Worm (Caenorhabditis elegans) whole organism, L4 larva: Measurements from ENCODE around the gene marc-5.

ENCODE experiments used
- F49E8.2 ChIP-seq: sonication (generic microtip); optimal IDR thresholded peaks from 2 replicates; lab custom pipeline; 2016; ENCODE audit warnings: missing compliant biosample characterization, mild to moderate bottlenecking, missing genetic modification characterization, borderline replicate concordance
- ama-1 ChIP-seq: fragments of 150-350 bp; optimal IDR thresholded peaks from 2 replicates; lab custom pipeline; 2014; ENCODE audit warnings: inconsistent platforms, mixed read lengths
- daf-12 ChIP-seq: fragments of 150-350 bp; optimal IDR thresholded peaks from 2 replicates; lab custom pipeline; 2014; ENCODE audit warnings: missing biosample characterization, missing genetic modification reagents, missing genetic modification characterization
- dmd-9 ChIP-seq: fragments of 200-800 bp; sonication (Bioruptor generic); IDR thresholded peaks from 2 replicates; pipeline ENCODE4 v1.3.6; 2022; ENCODE audit warnings: missing genetic modification reagents, missing genetic modification characterization, missing compliant biosample characterization
- egl-27 ChIP-seq: sonication (generic microtip); optimal IDR thresholded peaks from 3 replicates; lab custom pipeline; 2017; ENCODE audit warnings: missing biosample characterization, missing genetic modification reagents, missing genetic modification characterization
- hlh-11 ChIP-seq: fragments of 200-800 bp; sonication (Bioruptor generic); optimal IDR thresholded peaks from 2 replicates; lab custom pipeline; 2018; ENCODE audit warnings: mild to moderate bottlenecking, missing genetic modification characterization, missing compliant biosample characterization
- hlh-30 ChIP-seq: sonication (generic microtip); optimal IDR thresholded peaks from 2 replicates; lab custom pipeline; 2017; ENCODE audit warnings: antibody characterized with exemption, mild to moderate bottlenecking, missing genetic modification characterization, missing compliant biosample characterization; ENCODE audit not compliant: insufficient read depth
- lin-38 ChIP-seq: fragments of 200-800 bp; sonication (Bioruptor generic); IDR thresholded peaks from 2 replicates; pipeline ENCODE4 v1.3.6; 2022; ENCODE audit warnings: missing genetic modification reagents, missing genetic modification characterization, missing compliant biosample characterization
- madf-9 ChIP-seq: fragments of 200-800 bp; sonication (Bioruptor generic); conservative IDR thresholded peaks from 2 replicates; pipeline ENCODE4 v1.3.6; 2022; ENCODE audit warnings: missing genetic modification reagents, missing genetic modification characterization, missing compliant biosample characterization
- nhr-10 ChIP-seq: fragments of 150-350 bp; optimal IDR thresholded peaks from 2 replicates; lab custom pipeline; 2014; ENCODE audit warnings: missing biosample characterization, missing genetic modification characterization
- nhr-111 ChIP-seq: fragments of 200-800 bp; sonication (Bioruptor generic); optimal IDR thresholded peaks from 2 replicates; lab custom pipeline; 2018; ENCODE audit warnings: mild to moderate bottlenecking, missing genetic modification characterization, missing compliant biosample characterization
- nhr-25 ChIP-seq: sonication (generic microtip); optimal IDR thresholded peaks from 2 replicates; lab custom pipeline; 2017; ENCODE audit warnings: missing genetic modification characterization, mild to moderate bottlenecking, missing compliant biosample characterization, antibody characterized with exemption, moderate library complexity, borderline replicate concordance; ENCODE audit not compliant: insufficient read depth
- snpc-4 ChIP-seq: fragments of 150-350 bp; optimal IDR thresholded peaks from 2 replicates; lab custom pipeline; 2014; ENCODE audit warnings: missing biosample characterization, missing genetic modification characterization

DNA sequence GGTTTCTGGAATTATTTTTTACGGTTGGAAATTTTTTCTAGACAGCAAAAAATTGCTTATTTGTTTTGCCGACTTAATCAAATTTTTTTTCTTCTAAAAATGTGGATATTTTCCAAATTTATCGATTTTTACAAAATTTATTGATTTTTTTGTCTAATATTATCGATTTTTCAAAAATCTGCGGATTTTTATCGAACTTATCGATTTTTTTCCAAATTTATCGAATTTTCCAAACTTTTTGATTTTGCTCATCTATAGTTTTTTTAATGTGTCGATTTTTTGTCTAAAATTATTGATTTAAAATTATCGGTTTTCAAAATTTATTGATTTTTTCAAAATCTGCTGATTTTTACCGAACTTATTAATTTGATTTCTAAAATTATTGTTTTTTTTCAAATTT is 14.8 kb upstream of the marc-5 start:
- TF ChIP-seq F49E8.2 (tag; lab: Kevin White, UChicago), result no peak
- TF ChIP-seq ama-1 (lab: Kevin White, UChicago), result no peak
- TF ChIP-seq egl-27, result no peak
- TF ChIP-seq dmd-9, result no peak
- TF ChIP-seq lin-38, result no peak
- no peak for TF ChIP-seq daf-12 (tag; lab: Kevin White, UChicago)
- TF ChIP-seq nhr-111 (GFP tag; lab: Kevin White, UChicago), result no peak
- no peak for TF ChIP-seq nhr-10 (tag; lab: Kevin White, UChicago)
- no peak for TF ChIP-seq snpc-4 (tag; lab: Kevin White, UChicago)
- TF ChIP-seq hlh-30 (tag; lab: Kevin White, UChicago), result no peak
- TF ChIP-seq nhr-25 (tag; lab: Kevin White, UChicago), result no peak
- TF ChIP-seq hlh-11 (tag; lab: Kevin White, UChicago), result no peak
- TF ChIP-seq madf-9, result no peak
